Worm (Caenorhabditis elegans): ENCODE data around the gene frpr-15.

frpr-15 gene

ce11 chrV:12728062-12728665 lies 48.3 kb downstream of the frpr-15 start, which contains the start of the genes rpl-28 and mrpl-49 (continued):
- TF ChIP-seq ceh-27 (GFP tag; optimal IDR thresholded peaks at IDR 0.05) (peak; percentile 34), madf-10 (tag; optimal IDR thresholded peaks at IDR 0.05) (no peak), die-1 (tag; optimal IDR thresholded peaks at IDR 0.05) (no peak), snpc-3.4 (tag; optimal IDR thresholded peaks at IDR 0.05) (no peak), ceh-79 (tag; optimal IDR thresholded peaks at IDR 0.05) (no peak), lin-35 (GFP tag; optimal IDR thresholded peaks at IDR 0.05) (peak in 1 of 3 experiments; percentile 76), B0019.2 (GFP tag; conservative IDR thresholded peaks at IDR 0.05) (0 out of 2 replicates have a peak, but pooled peaks have one; percentile 25), sdz-38 (tag; optimal IDR thresholded peaks at IDR 0.05) (no peak), bed-2 (GFP tag; IDR thresholded peaks at IDR 0.05) (no peak), Y53G8AR.9 (GFP tag; conservative IDR thresholded peaks at IDR 0.05) (peak; percentile 48; the same call in 1 of the 2 replicates), ztf-6 (GFP tag; IDR thresholded peaks at IDR 0.05) (no peak), cebp-2 (GFP tag; IDR thresholded peaks at IDR 0.05) (no peak), ztf-28 (GFP tag; IDR thresholded peaks at IDR 0.05) (no peak), ama-1 (optimal IDR thresholded peaks at IDR 0.05) (no peak), ama-1 (GFP tag; optimal IDR thresholded peaks at IDR 0.05) (no peak), xnd-1 (tag; optimal IDR thresholded peaks at IDR 0.05) (no peak), madf-3 (GFP tag; IDR thresholded peaks at IDR 0.05) (no peak), K12H6.12 (tag; optimal IDR thresholded peaks at IDR 0.05) (peak; percentile 5), Y79H2A.3 (GFP tag; conservative IDR thresholded peaks at IDR 0.05) (no peak), hsf-1 (GFP tag; IDR thresholded peaks at IDR 0.05) (no peak), F33H1.4 (GFP tag; IDR thresholded peaks at IDR 0.05) (peak; percentile 46; the same call in 1 of the 2 replicates), zfh-2 (GFP tag; conservative IDR thresholded peaks at IDR 0.05) (no peak), pha-4 (tag; optimal IDR thresholded peaks at IDR 0.05) (no peak)

- no peak for TF ChIP-seq bed-2 (GFP tag; IDR thresholded peaks at IDR 0.05)
- no peak for TF ChIP-seq egl-44 (GFP tag; IDR thresholded peaks at IDR 0.05)
- TF ChIP-seq repo-1 (tag; optimal IDR thresholded peaks at IDR 0.05), result no peak
- TF ChIP-seq ceh-58 (GFP tag; IDR thresholded peaks at IDR 0.05), result no peak
- TF ChIP-seq fkh-3 (tag; optimal IDR thresholded peaks at IDR 0.05), result no peak
- no peak for TF ChIP-seq ets-4 (GFP tag; optimal IDR thresholded peaks at IDR 0.05)
- no peak for TF ChIP-seq Y56A3A.18 (GFP tag; IDR thresholded peaks at IDR 0.05)
Observed at ce11 chrV:12729220-12729619, 49.3 kb downstream of the frpr-15 start, which contains the start of gene R11D1.10. R11D1.10 (plus strand) TSS chrV:12729520.

- TF ChIP-seq ZK185.1 (tag; optimal IDR thresholded peaks at IDR 0.05; ENCODE audit: poor library complexity, severe bottlenecking) (no peak), cebp-1 (GFP tag; IDR thresholded peaks at IDR 0.05) (no peak), cebp-1 (tag; optimal IDR thresholded peaks at IDR 0.05) (no peak), nhr-80 (tag; optimal IDR thresholded peaks at IDR 0.05) (peak; percentile 5), ekl-4 (GFP tag; IDR thresholded peaks at IDR 0.05) (no peak), K12H6.12 (tag; optimal IDR thresholded peaks at IDR 0.05) (no peak)
Observed at ce11 chrV:12732734-12733133, 52.8 kb downstream of the frpr-15 start.

- TF ChIP-seq athp-1 (tag; optimal IDR thresholded peaks at IDR 0.05), result no peak
- peak; percentile 70 for TF ChIP-seq nhr-80 (tag; optimal IDR thresholded peaks at IDR 0.05)
Observed at ce11 chrV:12733465-12734248, 53.8 kb downstream of the frpr-15 start, which contains the start of the genes dhs-21 and xbx-9. dhs-21 (minus strand) TSS chrV:12733645. xbx-9 (plus strand) TSS chrV:12734198.
